Worm (Caenorhabditis elegans) whole organism, late embryonic: Measurements from ENCODE around the gene sdz-26.

Experiments
- T23F11.4 ChIP-seq: fragments of 200-800 bp; sonication (Bioruptor generic); optimal IDR thresholded peaks from 2 replicates; lab custom pipeline; 2018; ENCODE audit warnings: mild to moderate bottlenecking, missing genetic modification characterization, missing compliant biosample characterization
- ama-1 ChIP-seq: fragments of 150-350 bp; optimal IDR thresholded peaks from 2 replicates; lab custom pipeline; 2014
- ceh-31 ChIP-seq: sonication (generic microtip); optimal IDR thresholded peaks from 2 replicates; lab custom pipeline; 2016; ENCODE audit warnings: missing genetic modification characterization, missing compliant biosample characterization
- elt-2 ChIP-seq: sonication (generic microtip); optimal IDR thresholded peaks from 2 replicates; lab custom pipeline; 2016; ENCODE audit warnings: missing genetic modification reagents, missing genetic modification characterization, missing compliant biosample characterization
- nhr-11 ChIP-seq: fragments of 150-350 bp; optimal IDR thresholded peaks from 2 replicates; lab custom pipeline; 2014; ENCODE audit warnings: missing biosample characterization, missing genetic modification characterization
- pha-4 ChIP-seq: fragments of 150-350 bp; optimal IDR thresholded peaks from 2 replicates; lab custom pipeline; 2018; ENCODE audit warnings: missing biosample characterization, missing genetic modification reagents, missing genetic modification characterization
- unc-86 ChIP-seq: sonication (generic microtip); optimal IDR thresholded peaks from 2 replicates; lab custom pipeline; 2016; ENCODE audit warnings: missing genetic modification characterization, missing compliant biosample characterization

DNA sequence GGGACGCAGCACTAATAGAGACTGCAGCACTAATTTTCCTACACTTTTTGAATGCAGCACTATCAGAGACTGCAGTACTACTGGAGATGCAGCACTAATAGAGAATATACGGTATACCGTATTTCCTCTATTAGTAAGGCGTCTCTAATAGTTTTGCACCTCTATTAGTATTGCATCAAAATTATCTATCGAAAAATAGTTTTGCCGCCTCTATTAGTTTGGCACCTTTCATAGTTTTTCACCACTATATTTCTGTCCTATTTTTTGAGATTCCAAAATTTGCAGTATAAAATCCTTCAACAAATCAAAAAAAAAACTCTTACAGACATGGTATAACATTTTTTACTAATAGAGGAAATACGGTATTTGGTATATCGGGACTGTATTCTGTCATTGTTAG, 12.2 kb downstream of the sdz-26 start:
- TF ChIP-seq unc-86 (tag; lab: Kevin White, UChicago) = no peak
- no peak for TF ChIP-seq T23F11.4 (GFP tag; lab: Kevin White, UChicago)
- no peak for TF ChIP-seq pha-4 (tag; lab: Kevin White, UChicago)
- TF ChIP-seq nhr-11 = no peak
- TF ChIP-seq elt-2 (tag; lab: Kevin White, UChicago) = no peak
- TF ChIP-seq ama-1 (lab: Kevin White, UChicago) = no peak
- no peak for TF ChIP-seq ceh-31
